Fruit fly (Drosophila melanogaster) whole organism, embryonic: ENCODE data around the gene Yip1d1.

Experiments used
- Bteb2 ChIP-seq: fragments of 200-800 bp; sonication (Bioruptor generic); optimal IDR thresholded peaks from 2 replicates; lab custom pipeline; 2016; ENCODE audit warnings: missing biosample characterization, missing genetic modification characterization
- CG12219 ChIP-seq: fragments of 200-800 bp; sonication (Bioruptor generic); optimal IDR thresholded peaks from 3 replicates; lab custom pipeline; 2018; ENCODE audit warnings: missing biosample characterization, mild to moderate bottlenecking, missing genetic modification characterization
- CG14860 ChIP-seq: fragments of 200-800 bp; sonication (Bioruptor generic); IDR thresholded peaks from 3 replicates; pipeline ENCODE4 v1.3.6; 2022; ENCODE audit warnings: missing biosample characterization, missing genetic modification characterization; ENCODE audit not compliant: partially characterized antibody
- CG15514 ChIP-seq: fragments of 200-800 bp; sonication (Bioruptor generic); optimal IDR thresholded peaks from 3 replicates; lab custom pipeline; 2017; ENCODE audit warnings: missing biosample characterization, missing genetic modification characterization, mild to moderate bottlenecking, moderate library complexity, missing genetic modification reagents
- CG17186 ChIP-seq: fragments of 200-800 bp; sonication (Bioruptor generic); optimal IDR thresholded peaks from 3 replicates; lab custom pipeline; 2017; ENCODE audit warnings: missing biosample characterization, missing genetic modification reagents, missing genetic modification characterization
- CG2116 ChIP-seq: fragments of 200-800 bp; sonication (Bioruptor generic); optimal IDR thresholded peaks from 3 replicates; lab custom pipeline; 2018; ENCODE audit warnings: missing biosample characterization, mild to moderate bottlenecking, missing genetic modification characterization
- CG30020 ChIP-seq: fragments of 200-800 bp; optimal IDR thresholded peaks from 2 replicates; lab custom pipeline; 2019; ENCODE audit warnings: missing biosample characterization, mild to moderate bottlenecking, missing genetic modification characterization, moderate library complexity
- CG32772 ChIP-seq: fragments of 200-800 bp; sonication (Bioruptor generic); IDR thresholded peaks from 2 replicates; pipeline ENCODE4 v1.3.6; 2022; ENCODE audit warnings: missing biosample characterization, missing genetic modification characterization
- CG3995 ChIP-seq: fragments of 200-800 bp; sonication (Bioruptor generic); optimal IDR thresholded peaks from 3 replicates; lab custom pipeline; 2016; ENCODE audit warnings: missing biosample characterization, missing genetic modification characterization
- CG4730 ChIP-seq: fragments of 200-800 bp; sonication (Bioruptor generic); IDR thresholded peaks from 2 replicates; pipeline ENCODE4 v1.3.6; 2022; ENCODE audit warnings: missing biosample characterization, missing genetic modification characterization
- CG7839 ChIP-seq: fragments of 200-800 bp; sonication (Bioruptor generic); optimal IDR thresholded peaks from 3 replicates; lab custom pipeline; 2018; ENCODE audit warnings: missing biosample characterization, mild to moderate bottlenecking, missing genetic modification characterization, moderate library complexity
- CG7963 ChIP-seq: fragments of 200-800 bp; sonication (Bioruptor generic); IDR thresholded peaks from 3 replicates; pipeline ENCODE4 v1.3.6; 2022; ENCODE audit warnings: missing biosample characterization, missing genetic modification characterization; ENCODE audit not compliant: partially characterized antibody
- CHES-1-like ChIP-seq: fragments of 200-800 bp; sonication (Bioruptor generic); optimal IDR thresholded peaks from 2 replicates; lab custom pipeline; 2016; ENCODE audit warnings: missing biosample characterization, missing genetic modification characterization
- Chrac-16 ChIP-seq: fragments of 200-800 bp; sonication (Bioruptor generic); optimal IDR thresholded peaks from 3 replicates; lab custom pipeline; 2016; ENCODE audit warnings: missing biosample characterization, missing genetic modification characterization
- Dip2 ChIP-seq: fragments of 200-800 bp; sonication (Bioruptor generic); IDR thresholded peaks from 2 replicates; pipeline ENCODE4 v1.3.6; 2022; ENCODE audit warnings: missing biosample characterization, missing genetic modification characterization
- Eip74EF ChIP-seq, 2 experiments: fragments of 200-800 bp in 1 of 2; fragments of >200 bp in 1 of 2; sonication (Bioruptor generic) in 1 of 2; optimal IDR thresholded peaks; 2 replicates each; lab custom pipeline; 2017 to 2019; ENCODE audit warnings: missing biosample characterization in 2 of 2, missing genetic modification characterization in 2 of 2, mild to moderate bottlenecking in 1 of 2, moderate library complexity in 1 of 2
- GATAe ChIP-seq: fragments of 200-800 bp; sonication (Bioruptor generic); conservative IDR thresholded peaks from 2 replicates; pipeline ENCODE4 v1.3.6; 2022; ENCODE audit warnings: missing biosample characterization, missing genetic modification characterization
- HLH3B ChIP-seq: fragments of 200-800 bp; sonication (Bioruptor generic); IDR thresholded peaks from 2 replicates; pipeline ENCODE4 v1.3.6; 2022; ENCODE audit warnings: missing biosample characterization, missing genetic modification characterization
- HmgZ ChIP-seq: fragments of 200-800 bp; sonication (Bioruptor generic); optimal IDR thresholded peaks from 2 replicates; lab custom pipeline; 2018; ENCODE audit warnings: missing biosample characterization, mild to moderate bottlenecking, missing genetic modification characterization
- Kr ChIP-seq: fragments of 200-800 bp; sonication (Bioruptor generic); optimal IDR thresholded peaks from 2 replicates; lab custom pipeline; 2017; ENCODE audit warnings: missing biosample characterization, mild to moderate bottlenecking, missing genetic modification characterization
- Med ChIP-seq: fragments of 200-800 bp; sonication (Bioruptor generic); peaks from one replicate; lab custom pipeline; 2016; ENCODE audit warnings: missing biosample characterization, missing genetic modification characterization, mild to moderate bottlenecking, inconsistent platforms, moderate library complexity
- NC2β ChIP-seq: fragments of 200-800 bp; sonication (Bioruptor generic); optimal IDR thresholded peaks from 2 replicates; lab custom pipeline; 2016; ENCODE audit warnings: missing biosample characterization, missing genetic modification characterization
- Oaz ChIP-seq: fragments of 200-800 bp; sonication (Bioruptor generic); IDR thresholded peaks from 2 replicates; pipeline ENCODE4 v1.3.6; 2022; ENCODE audit warnings: missing biosample characterization, missing genetic modification characterization
- Ravus ChIP-seq: fragments of 200-800 bp; sonication (Bioruptor generic); IDR thresholded peaks from 2 replicates; pipeline ENCODE4 v1.3.6; 2022; ENCODE audit warnings: missing biosample characterization, missing genetic modification characterization
- Usf ChIP-seq: fragments of 200-800 bp; sonication (Bioruptor generic); optimal IDR thresholded peaks from 2 replicates; lab custom pipeline; 2017; ENCODE audit warnings: missing genotype, missing biosample characterization, missing genetic modification characterization
- ara ChIP-seq: fragments of 200-800 bp; sonication (Bioruptor generic); IDR thresholded peaks from 2 replicates; pipeline ENCODE4 v1.3.6; 2022; ENCODE audit warnings: missing biosample characterization, missing genetic modification characterization
- bbx ChIP-seq: fragments of 200-800 bp; sonication (Bioruptor generic); IDR thresholded peaks from 2 replicates; pipeline ENCODE4 v1.3.6; 2022; ENCODE audit warnings: missing biosample characterization, missing genetic modification characterization; ENCODE audit not compliant: partially characterized antibody
- crc ChIP-seq: fragments of 200-800 bp; sonication (Bioruptor generic); optimal IDR thresholded peaks from 2 replicates; lab custom pipeline; 2016; ENCODE audit warnings: missing biosample characterization, missing genetic modification characterization
- dmrt11E ChIP-seq: fragments of 200-800 bp; sonication (Bioruptor generic); optimal IDR thresholded peaks from 3 replicates; lab custom pipeline; 2018; ENCODE audit warnings: missing biosample characterization, mild to moderate bottlenecking, missing genetic modification characterization, moderate library complexity
- esg ChIP-seq: fragments of 200-800 bp; sonication (Bioruptor generic); conservative IDR thresholded peaks from 2 replicates; pipeline ENCODE4 v1.3.6; 2022; ENCODE audit warnings: missing biosample characterization, missing genetic modification characterization
- fd102C ChIP-seq: fragments of 200-800 bp; sonication (Bioruptor generic); optimal IDR thresholded peaks from 2 replicates; lab custom pipeline; 2018; ENCODE audit warnings: missing biosample characterization, mild to moderate bottlenecking, missing genetic modification characterization, moderate library complexity
- inv ChIP-seq: fragments of 200-800 bp; sonication (Bioruptor generic); IDR thresholded peaks from 2 replicates; pipeline ENCODE4 v1.3.6; 2022; ENCODE audit warnings: missing biosample characterization, missing genetic modification characterization; ENCODE audit not compliant: partially characterized antibody
- jigr1 ChIP-seq: fragments of 200-800 bp; sonication (Bioruptor generic); IDR thresholded peaks from 3 replicates; pipeline ENCODE4 v1.3.6; 2022; ENCODE audit warnings: missing biosample characterization, missing genetic modification characterization
- lbe ChIP-seq: fragments of 200-800 bp; sonication (Bioruptor generic); optimal IDR thresholded peaks from 2 replicates; lab custom pipeline; 2016; ENCODE audit warnings: missing biosample characterization, mild to moderate bottlenecking, missing genetic modification characterization
- lola ChIP-seq, 3 experiments: fragments of >200 bp in 2 of 3; fragments of 200-800 bp in 1 of 3; sonication (Bioruptor generic) in 1 of 3; optimal IDR thresholded peaks; 2 replicates each; lab custom pipeline; 2017 to 2019; ENCODE audit warnings: missing biosample characterization in 3 of 3, missing genetic modification characterization in 3 of 3, mild to moderate bottlenecking in 1 of 3, moderate library complexity in 1 of 3
- nerfin-2 ChIP-seq: fragments of 200-800 bp; sonication (Bioruptor generic); IDR thresholded peaks from 2 replicates; pipeline ENCODE4 v1.3.6; 2022; ENCODE audit warnings: missing biosample characterization, missing genetic modification characterization; ENCODE audit not compliant: partially characterized antibody
- pho ChIP-seq: fragments of 200-800 bp; sonication (Bioruptor generic); optimal IDR thresholded peaks from 2 replicates; lab custom pipeline; 2016; ENCODE audit warnings: missing biosample characterization, missing genetic modification characterization
- pnt ChIP-seq: fragments of 200-800 bp; sonication (Bioruptor generic); optimal IDR thresholded peaks from 3 replicates; lab custom pipeline; 2016; ENCODE audit warnings: missing biosample characterization, missing genetic modification characterization
- pzg ChIP-seq: fragments of 200-800 bp; sonication (Bioruptor generic); optimal IDR thresholded peaks from 3 replicates; lab custom pipeline; 2018; ENCODE audit warnings: missing biosample characterization, mild to moderate bottlenecking, missing genetic modification characterization, moderate library complexity
- rib ChIP-seq: fragments of 200-800 bp; sonication (Bioruptor generic); IDR thresholded peaks from 2 replicates; pipeline ENCODE4 v1.3.6; 2022; ENCODE audit warnings: missing biosample characterization, missing genetic modification characterization
- salm ChIP-seq: fragments of 200-800 bp; sonication (Bioruptor generic); optimal IDR thresholded peaks from 2 replicates; lab custom pipeline; 2018; ENCODE audit warnings: missing biosample characterization, mild to moderate bottlenecking, missing genetic modification characterization
- sens ChIP-seq: fragments of 200-800 bp; sonication (Bioruptor generic); peaks from one replicate; lab custom pipeline; 2016; ENCODE audit warnings: missing biosample characterization, missing genetic modification characterization
- sim ChIP-seq: fragments of 200-800 bp; sonication (Bioruptor generic); IDR thresholded peaks from 2 replicates; pipeline ENCODE4 v1.3.6; 2022; ENCODE audit warnings: missing biosample characterization, missing genetic modification characterization
- sima ChIP-seq: fragments of 200-800 bp; sonication (Bioruptor generic); optimal IDR thresholded peaks from 2 replicates; lab custom pipeline; 2016; ENCODE audit warnings: missing biosample characterization, missing genetic modification characterization
- so ChIP-seq: fragments of 200-800 bp; sonication (Bioruptor generic); IDR thresholded peaks from 3 replicates; pipeline ENCODE4 v1.3.6; 2022; ENCODE audit warnings: missing biosample characterization, missing genetic modification characterization
- toy ChIP-seq: fragments of 200-800 bp; sonication (Bioruptor generic); IDR thresholded peaks from 2 replicates; pipeline ENCODE4 v1.3.6; 2022; ENCODE audit warnings: missing biosample characterization, missing genetic modification characterization
- twi ChIP-seq: fragments of 200-800 bp; optimal IDR thresholded peaks from 2 replicates; lab custom pipeline; 2019; ENCODE audit warnings: missing biosample characterization, mild to moderate bottlenecking, missing genetic modification characterization, moderate library complexity
- unpg ChIP-seq: fragments of 200-800 bp; sonication (Bioruptor generic); optimal IDR thresholded peaks from 3 replicates; lab custom pipeline; 2018; ENCODE audit warnings: missing biosample characterization, mild to moderate bottlenecking, missing genetic modification characterization, moderate library complexity
- wdn ChIP-seq: fragments of 200-800 bp; sonication (Bioruptor generic); IDR thresholded peaks from 2 replicates; pipeline ENCODE4 v1.3.6; 2022; ENCODE audit warnings: missing biosample characterization, missing genetic modification characterization
- zen2 ChIP-seq: fragments of 200-800 bp; sonication (Bioruptor generic); IDR thresholded peaks from 3 replicates; pipeline ENCODE4 v1.3.6; 2022; ENCODE audit warnings: missing biosample characterization, missing genetic modification characterization; ENCODE audit not compliant: partially characterized antibody

Yip1d1 gene

DNA sequence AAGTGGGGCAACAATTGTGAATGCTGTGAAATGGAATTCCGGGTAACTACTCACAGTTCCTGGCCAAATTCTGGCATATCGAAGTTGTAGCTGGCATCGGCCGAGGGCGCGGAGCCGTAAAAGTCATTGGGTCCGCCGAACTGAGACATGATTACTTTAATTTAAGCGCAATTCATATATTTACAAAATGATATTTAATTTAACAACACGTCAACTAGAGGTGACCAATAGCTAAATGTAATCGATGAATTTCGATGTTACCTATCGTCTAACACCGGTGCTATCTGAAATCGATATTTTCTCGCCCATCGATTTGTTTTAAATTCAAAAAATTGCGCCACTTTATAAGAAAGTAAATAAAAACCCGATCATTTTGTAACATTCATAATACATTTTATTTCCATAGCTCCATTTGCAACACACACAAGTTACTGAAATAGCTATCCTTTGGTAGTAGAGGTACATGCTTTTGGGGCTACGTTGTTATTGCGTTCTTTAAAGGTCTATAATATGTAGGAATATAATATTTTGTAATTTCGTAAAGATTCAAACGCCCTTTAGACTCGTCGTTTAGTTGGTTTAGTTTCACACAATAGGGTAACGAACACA is at the start of gene Yip1d1 (continued):
- TF ChIP-seq GATAe (GFP tag; lab: Robert Waterston, UW) = no peak
- no peak for TF ChIP-seq pho (GFP tag; lab: Kevin White, UChicago)
- TF ChIP-seq CG14860 = peak; percentile 96
- TF ChIP-seq CG4730 (GFP tag; lab: Robert Waterston, UW) = no peak
- no peak for TF ChIP-seq unpg (GFP tag; lab: Kevin White, UChicago)
- no peak for TF ChIP-seq Bteb2
- peak; percentile 43 for TF ChIP-seq HmgZ (tag; lab: Kevin White, UChicago)
- TF ChIP-seq lola (GFP tag; optimal IDR thresholded peaks at IDR 0.05; lab: Kevin White, UChicago) = no peak
- peak; percentile 6 for TF ChIP-seq CG30020 (tag; lab: Kevin White, UChicago)
- no peak for TF ChIP-seq so (GFP tag; lab: Robert Waterston, UW)
- TF ChIP-seq toy (GFP tag; lab: Robert Waterston, UW) = no peak
- peak; percentile 97 for TF ChIP-seq CG7963 (GFP tag; lab: Robert Waterston, UW)
- peak; percentile 85 for TF ChIP-seq sens (GFP tag; lab: Kevin White, UChicago)
- TF ChIP-seq zen2 (GFP tag; lab: Robert Waterston, UW) = peak; percentile 98
- peak; percentile 95 for TF ChIP-seq nerfin-2
- no peak for TF ChIP-seq twi (tag; lab: Kevin White, UChicago)
- TF ChIP-seq Ravus (GFP tag; lab: Robert Waterston, UW) = no peak
- no peak for TF ChIP-seq HLH3B
- peak; percentile 70 for TF ChIP-seq pzg (GFP tag; lab: Kevin White, UChicago)
- no peak for TF ChIP-seq ara
- peak; percentile 58 for TF ChIP-seq Med
- TF ChIP-seq pnt (GFP tag; lab: Kevin White, UChicago) = no peak
- no peak for TF ChIP-seq lbe (GFP tag; lab: Kevin White, UChicago)
- no peak for TF ChIP-seq esg (GFP tag; lab: Robert Waterston, UW)
- no peak for TF ChIP-seq CHES-1-like (GFP tag; lab: Kevin White, UChicago)
- peak; percentile 96 for TF ChIP-seq bbx (GFP tag; lab: Robert Waterston, UW)
- TF ChIP-seq fd102C (GFP tag; lab: Kevin White, UChicago) = no peak
- TF ChIP-seq CG17186 (GFP tag; lab: Kevin White, UChicago) = no peak
- no peak for TF ChIP-seq crc
- no peak for TF ChIP-seq Dip2 (GFP tag; lab: Robert Waterston, UW)
- no peak for TF ChIP-seq NC2β (GFP tag; lab: Kevin White, UChicago)
- TF ChIP-seq salm (tag; lab: Kevin White, UChicago) = no peak
- no peak for TF ChIP-seq CG7839
- no peak for TF ChIP-seq jigr1
- peak; percentile 6 for TF ChIP-seq CG15514 (GFP tag; lab: Kevin White, UChicago)
- no peak for TF ChIP-seq Usf (GFP tag; lab: Kevin White, UChicago)
- peak; percentile 76 for TF ChIP-seq CG2116 (GFP tag; lab: Kevin White, UChicago)
- TF ChIP-seq Oaz (GFP tag; lab: Robert Waterston, UW) = no peak
- no peak for TF ChIP-seq CG3995
- TF ChIP-seq sim (GFP tag; lab: Robert Waterston, UW) = no peak
- TF ChIP-seq Eip74EF (GFP tag; optimal IDR thresholded peaks at IDR 0.05; lab: Kevin White, UChicago) = no peak
- no peak for TF ChIP-seq Chrac-16
- TF ChIP-seq wdn (GFP tag; lab: Robert Waterston, UW) = no peak
- TF ChIP-seq CG12219 (GFP tag; lab: Kevin White, UChicago) = no peak
- peak; percentile 83 for TF ChIP-seq inv (GFP tag; lab: Robert Waterston, UW)
- no peak for TF ChIP-seq sima (GFP tag; lab: Kevin White, UChicago)
- TF ChIP-seq rib (GFP tag; lab: Robert Waterston, UW) = no peak
- TF ChIP-seq Kr = no peak
- TF ChIP-seq CG32772 (GFP tag; lab: Robert Waterston, UW) = no peak
- TF ChIP-seq dmrt11E (tag; lab: Kevin White, UChicago) = no peak
